Fruit fly (Drosophila melanogaster) whole organism, embryonic: ENCODE measurements around the gene ana1.

Experiments
- Abd-B ChIP-seq: fragments of 200-800 bp; sonication (Bioruptor generic); optimal IDR thresholded peaks from 2 replicates; lab custom pipeline; 2018; ENCODE audit warnings: missing biosample characterization, mild to moderate bottlenecking, missing genetic modification characterization, moderate library complexity
- CG10366 ChIP-seq: fragments of 200-800 bp; sonication (Bioruptor generic); IDR thresholded peaks from 2 replicates; pipeline ENCODE4 v1.3.6; 2022; ENCODE audit warnings: missing biosample characterization, missing genetic modification characterization
- CG10654 ChIP-seq: fragments of 200-800 bp; sonication (Bioruptor generic); optimal IDR thresholded peaks from 2 replicates; lab custom pipeline; 2016; ENCODE audit warnings: missing biosample characterization, missing genetic modification characterization
- CG11504 ChIP-seq: fragments of 200-800 bp; sonication (Bioruptor generic); optimal IDR thresholded peaks from 3 replicates; lab custom pipeline; 2019; ENCODE audit warnings: missing biosample characterization, mild to moderate bottlenecking, missing genetic modification characterization, moderate library complexity
- CG1233 ChIP-seq: fragments of 200-800 bp; sonication (Bioruptor generic); optimal IDR thresholded peaks from 4 replicates; lab custom pipeline; 2018; ENCODE audit warnings: missing biosample characterization, mild to moderate bottlenecking, missing genetic modification characterization
- CG17802 ChIP-seq: fragments of 200-800 bp; sonication (Bioruptor generic); optimal IDR thresholded peaks from 2 replicates; lab custom pipeline; 2018; ENCODE audit warnings: missing biosample characterization, mild to moderate bottlenecking, missing genetic modification characterization, moderate library complexity
- CG17912 ChIP-seq: fragments of 200-800 bp; sonication (Bioruptor generic); optimal IDR thresholded peaks from 2 replicates; lab custom pipeline; 2018; ENCODE audit warnings: missing biosample characterization, mild to moderate bottlenecking, missing genetic modification characterization
- CG32772 ChIP-seq: fragments of 200-800 bp; sonication (Bioruptor generic); IDR thresholded peaks from 2 replicates; pipeline ENCODE4 v1.3.6; 2022; ENCODE audit warnings: missing biosample characterization, missing genetic modification characterization
- CG33557 ChIP-seq: fragments of 200-800 bp; sonication (Bioruptor generic); optimal IDR thresholded peaks from 2 replicates; lab custom pipeline; 2019; ENCODE audit warnings: missing biosample characterization, mild to moderate bottlenecking, missing genetic modification characterization, moderate library complexity
- CG34376 ChIP-seq: fragments of 200-800 bp; sonication (Bioruptor generic); optimal IDR thresholded peaks from 2 replicates; lab custom pipeline; 2018; ENCODE audit warnings: missing biosample characterization, mild to moderate bottlenecking, missing genetic modification characterization
- CG4360 ChIP-seq: fragments of 200-800 bp; sonication (Bioruptor generic); IDR thresholded peaks from 2 replicates; pipeline ENCODE4 v1.3.6; 2022; ENCODE audit warnings: missing biosample characterization, missing genetic modification characterization
- CG7271 ChIP-seq: fragments of 200-800 bp; sonication (Bioruptor generic); optimal IDR thresholded peaks from 2 replicates; lab custom pipeline; 2018; ENCODE audit warnings: missing biosample characterization, mild to moderate bottlenecking, missing genetic modification characterization, moderate library complexity
- CG9437 ChIP-seq: fragments of 200-800 bp; sonication (Bioruptor generic); optimal IDR thresholded peaks from 2 replicates; lab custom pipeline; 2018; ENCODE audit warnings: missing biosample characterization, mild to moderate bottlenecking, missing genetic modification characterization
- Camta ChIP-seq: fragments of 200-800 bp; sonication (Bioruptor generic); optimal IDR thresholded peaks from 2 replicates; lab custom pipeline; 2016; ENCODE audit warnings: missing biosample characterization, missing genetic modification characterization
- Chrac-16 ChIP-seq: fragments of 200-800 bp; sonication (Bioruptor generic); optimal IDR thresholded peaks from 3 replicates; lab custom pipeline; 2016; ENCODE audit warnings: missing biosample characterization, missing genetic modification characterization
- Deaf1 ChIP-seq: fragments of 200-800 bp; optimal IDR thresholded peaks from 3 replicates; lab custom pipeline; 2019; ENCODE audit warnings: missing biosample characterization, mild to moderate bottlenecking, missing genetic modification characterization, moderate library complexity
- Dll ChIP-seq: fragments of 200-800 bp; sonication (Bioruptor generic); IDR thresholded peaks from 4 replicates; pipeline ENCODE4 v1.3.6; 2022; ENCODE audit warnings: missing biosample characterization, missing genetic modification characterization; ENCODE audit not compliant: partially characterized antibody
- Dref ChIP-seq: fragments of 200-800 bp; sonication (Bioruptor generic); IDR thresholded peaks from 2 replicates; pipeline ENCODE4 v1.3.6; 2022; ENCODE audit warnings: missing biosample characterization, missing genetic modification characterization
- ERR ChIP-seq: fragments of 200-800 bp; sonication (Bioruptor generic); optimal IDR thresholded peaks from 2 replicates; lab custom pipeline; 2016; ENCODE audit warnings: missing biosample characterization, missing genetic modification characterization
- Gsc ChIP-seq: fragments of 200-800 bp; sonication (Bioruptor generic); IDR thresholded peaks from 2 replicates; pipeline ENCODE4 v1.3.6; 2022; ENCODE audit warnings: missing biosample characterization, missing genetic modification characterization
- Hey ChIP-seq: fragments of 200-800 bp; sonication (Bioruptor generic); optimal IDR thresholded peaks from 3 replicates; lab custom pipeline; 2018; ENCODE audit warnings: missing biosample characterization, mild to moderate bottlenecking, missing genetic modification characterization
- HmgZ ChIP-seq: fragments of 200-800 bp; sonication (Bioruptor generic); optimal IDR thresholded peaks from 2 replicates; lab custom pipeline; 2018; ENCODE audit warnings: missing biosample characterization, mild to moderate bottlenecking, missing genetic modification characterization
- Hr51 ChIP-seq, 2 experiments: fragments of 200-800 bp; sonication (Bioruptor generic); optimal IDR thresholded peaks; 2 replicates in 1 of 2; 3 replicates in 1 of 2; lab custom pipeline; 2016 to 2018; ENCODE audit warnings: missing biosample characterization in 2 of 2, missing genetic modification characterization in 2 of 2, mild to moderate bottlenecking in 1 of 2, moderate library complexity in 1 of 2
- Kr ChIP-seq: fragments of 200-800 bp; sonication (Bioruptor generic); optimal IDR thresholded peaks from 2 replicates; lab custom pipeline; 2017; ENCODE audit warnings: missing biosample characterization, mild to moderate bottlenecking, missing genetic modification characterization
- Mrtf ChIP-seq: fragments of 200-800 bp; sonication (Bioruptor generic); IDR thresholded peaks from 3 replicates; pipeline ENCODE4 v1.3.6; 2022; ENCODE audit warnings: missing biosample characterization, missing genetic modification characterization
- NFAT ChIP-seq: fragments of 200-800 bp; sonication (Bioruptor generic); IDR thresholded peaks from 2 replicates; pipeline ENCODE4 v1.3.6; 2022; ENCODE audit warnings: missing biosample characterization, missing genetic modification characterization
- Neu2 ChIP-seq: fragments of 200-800 bp; sonication (Bioruptor generic); optimal IDR thresholded peaks from 3 replicates; lab custom pipeline; 2016; ENCODE audit warnings: missing biosample characterization, missing genetic modification characterization, borderline replicate concordance
- Optix ChIP-seq: fragments of 200-800 bp; sonication (Bioruptor generic); IDR thresholded peaks from 3 replicates; pipeline ENCODE4 v1.3.6; 2022; ENCODE audit warnings: missing biosample characterization, missing genetic modification characterization
- PHDP ChIP-seq: fragments of 200-800 bp; sonication (Bioruptor generic); optimal IDR thresholded peaks from 3 replicates; lab custom pipeline; 2018; ENCODE audit warnings: missing biosample characterization, mild to moderate bottlenecking, missing genetic modification characterization, moderate library complexity
- Pdp1 ChIP-seq, 2 experiments: fragments of 200-800 bp; sonication (Bioruptor generic); optimal IDR thresholded peaks; 3 replicates each; lab custom pipeline; 2016; ENCODE audit warnings: missing biosample characterization in 2 of 2, missing genetic modification characterization in 2 of 2, mild to moderate bottlenecking in 1 of 2, moderate library complexity in 1 of 2
- Six4 ChIP-seq: fragments of 200-800 bp; sonication (Bioruptor generic); optimal IDR thresholded peaks from 2 replicates; lab custom pipeline; 2016; ENCODE audit warnings: missing biosample characterization, missing genetic modification characterization
- Ssrp ChIP-seq: fragments of 200-800 bp; sonication (Bioruptor generic); optimal IDR thresholded peaks from 2 replicates; lab custom pipeline; 2018; ENCODE audit warnings: missing biosample characterization, mild to moderate bottlenecking, missing genetic modification characterization, moderate library complexity
- Tbp ChIP-seq: fragments of >200 bp; optimal IDR thresholded peaks from 2 replicates; lab custom pipeline; 2018; ENCODE audit warnings: missing biosample characterization, missing genetic modification characterization
- ara ChIP-seq: fragments of 200-800 bp; sonication (Bioruptor generic); IDR thresholded peaks from 2 replicates; pipeline ENCODE4 v1.3.6; 2022; ENCODE audit warnings: missing biosample characterization, missing genetic modification characterization
- dm ChIP-seq: fragments of 200-800 bp; sonication (Bioruptor generic); optimal IDR thresholded peaks from 3 replicates; lab custom pipeline; 2016; ENCODE audit warnings: missing biosample characterization, missing genetic modification characterization
- dmrt99B ChIP-seq: fragments of 200-800 bp; sonication (Bioruptor generic); optimal IDR thresholded peaks from 2 replicates; lab custom pipeline; 2018; ENCODE audit warnings: missing biosample characterization, mild to moderate bottlenecking, missing genetic modification characterization, moderate library complexity
- esg ChIP-seq: fragments of 200-800 bp; sonication (Bioruptor generic); conservative IDR thresholded peaks from 2 replicates; pipeline ENCODE4 v1.3.6; 2022; ENCODE audit warnings: missing biosample characterization, missing genetic modification characterization
- ewg ChIP-seq: fragments of 200-800 bp; sonication (Bioruptor generic); optimal IDR thresholded peaks from 3 replicates; lab custom pipeline; 2017; ENCODE audit warnings: mild to moderate bottlenecking, missing biosample characterization, missing genetic modification reagents, missing genetic modification characterization
- gem ChIP-seq: fragments of 200-800 bp; sonication (Bioruptor generic); optimal IDR thresholded peaks from 2 replicates; lab custom pipeline; 2019; ENCODE audit warnings: missing biosample characterization, mild to moderate bottlenecking, missing genetic modification characterization, moderate library complexity
- gsb ChIP-seq: fragments of 200-800 bp; sonication (Bioruptor generic); IDR thresholded peaks from 2 replicates; pipeline ENCODE4 v1.3.6; 2022; ENCODE audit warnings: missing biosample characterization, missing genetic modification characterization
- ham ChIP-seq: fragments of 200-800 bp; sonication (Bioruptor generic); IDR thresholded peaks from 2 replicates; pipeline ENCODE4 v1.3.6; 2022; ENCODE audit warnings: missing biosample characterization, missing genetic modification characterization
- hbn ChIP-seq: fragments of 200-800 bp; sonication (Bioruptor generic); IDR thresholded peaks from 2 replicates; pipeline ENCODE4 v1.3.6; 2022; ENCODE audit warnings: missing biosample characterization, missing genetic modification characterization; ENCODE audit not compliant: partially characterized antibody
- lbe ChIP-seq: fragments of 200-800 bp; sonication (Bioruptor generic); optimal IDR thresholded peaks from 2 replicates; lab custom pipeline; 2016; ENCODE audit warnings: missing biosample characterization, mild to moderate bottlenecking, missing genetic modification characterization
- nau ChIP-seq: fragments of 200-800 bp; sonication (Bioruptor generic); optimal IDR thresholded peaks from 3 replicates; lab custom pipeline; 2017; ENCODE audit warnings: missing biosample characterization, mild to moderate bottlenecking, missing genetic modification characterization, missing genetic modification reagents
- pum ChIP-seq: fragments of 200-800 bp; sonication (Bioruptor generic); optimal IDR thresholded peaks from 2 replicates; lab custom pipeline; 2016; ENCODE audit warnings: missing biosample characterization, missing genetic modification characterization
- scrt ChIP-seq: fragments of 200-800 bp; sonication (Bioruptor generic); optimal IDR thresholded peaks from 2 replicates; lab custom pipeline; 2018; ENCODE audit warnings: missing biosample characterization, mild to moderate bottlenecking, missing genetic modification characterization, moderate library complexity
- slp2 ChIP-seq: fragments of 200-800 bp; sonication (Bioruptor generic); optimal IDR thresholded peaks from 2 replicates; lab custom pipeline; 2016; ENCODE audit warnings: missing biosample characterization, missing genetic modification characterization
- stc ChIP-seq: fragments of 200-800 bp; sonication (Bioruptor generic); IDR thresholded peaks from 2 replicates; pipeline ENCODE4 v1.3.6; 2022; ENCODE audit warnings: missing biosample characterization, missing genetic modification characterization
- twi ChIP-seq: fragments of 200-800 bp; optimal IDR thresholded peaks from 2 replicates; lab custom pipeline; 2019; ENCODE audit warnings: missing biosample characterization, mild to moderate bottlenecking, missing genetic modification characterization, moderate library complexity
- vfl ChIP-seq: fragments of 200-800 bp; sonication (Bioruptor generic); optimal IDR thresholded peaks from 2 replicates; lab custom pipeline; 2016; ENCODE audit warnings: missing biosample characterization, missing genetic modification characterization

The ana1 gene

DNA sequence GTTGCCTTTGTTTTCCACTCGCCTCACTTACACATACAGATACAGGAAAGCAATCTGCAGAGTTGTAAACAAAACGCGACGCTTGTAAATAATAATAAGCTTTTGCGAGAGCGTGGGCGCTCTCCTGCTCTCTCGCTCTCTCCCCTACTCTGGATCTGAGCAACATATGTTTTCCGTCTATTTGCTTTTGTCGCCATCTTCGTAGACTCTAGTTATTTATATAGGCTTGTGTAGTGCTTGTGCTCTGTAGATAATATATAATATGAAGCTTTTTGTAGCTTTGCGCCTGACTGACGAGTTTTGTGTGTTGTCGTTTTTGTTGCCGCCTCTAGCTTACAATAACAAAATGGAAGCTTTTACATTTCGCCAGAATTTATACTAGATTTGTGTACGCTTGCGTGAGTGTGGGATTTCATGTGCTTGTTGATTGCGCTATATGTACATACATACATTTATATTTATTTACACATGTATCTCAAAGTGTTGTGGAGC lies 35.4 kb downstream of the ana1 start (continued):
- no peak for TF ChIP-seq CG32772 (GFP tag; lab: Robert Waterston, UW)
- TF ChIP-seq CG33557 (GFP tag; lab: Kevin White, UChicago): peak; percentile 40
- TF ChIP-seq Hr51 (GFP tag; optimal IDR thresholded peaks at IDR 0.05; lab: Kevin White, UChicago): peak; percentile 51 to 73
- TF ChIP-seq Ssrp (tag; lab: Kevin White, UChicago): no peak
- peak; percentile 78 for TF ChIP-seq lbe (GFP tag; lab: Kevin White, UChicago)
- peak; percentile 43 for TF ChIP-seq CG11504 (tag; lab: Kevin White, UChicago)
- TF ChIP-seq Mrtf (GFP tag; lab: Robert Waterston, UW): no peak
- no peak for TF ChIP-seq Dref (GFP tag; lab: Robert Waterston, UW)
- no peak for TF ChIP-seq Six4 (GFP tag; lab: Kevin White, UChicago)
- no peak for TF ChIP-seq vfl (GFP tag; lab: Kevin White, UChicago)
- TF ChIP-seq gem: peak; percentile 45
- no peak for TF ChIP-seq Abd-B (GFP tag; lab: Kevin White, UChicago)
- TF ChIP-seq CG34376 (GFP tag; lab: Kevin White, UChicago): peak; percentile 96
- no peak for TF ChIP-seq CG9437 (GFP tag; lab: Kevin White, UChicago)
- TF ChIP-seq esg: no peak
- peak; percentile 26 for TF ChIP-seq CG1233 (GFP tag; lab: Kevin White, UChicago)
- peak; percentile 52 for TF ChIP-seq Hey (tag; lab: Kevin White, UChicago)
- peak; percentile 66 for TF ChIP-seq twi (tag; lab: Kevin White, UChicago)
- peak; percentile 37 for TF ChIP-seq CG17912
- TF ChIP-seq slp2 (GFP tag; lab: Kevin White, UChicago): no peak
- TF ChIP-seq Gsc (GFP tag; lab: Robert Waterston, UW): no peak
- no peak for TF ChIP-seq ham (GFP tag; lab: Robert Waterston, UW)
- no peak for TF ChIP-seq dm (GFP tag; lab: Kevin White, UChicago)
- TF ChIP-seq Chrac-16 (GFP tag; lab: Kevin White, UChicago): no peak
- TF ChIP-seq Dll (GFP tag; lab: Robert Waterston, UW): no peak; the same call in 3 of the 4 replicates
- TF ChIP-seq CG10654 (GFP tag; lab: Kevin White, UChicago): no peak
- TF ChIP-seq Optix: no peak
- peak; percentile 32 for TF ChIP-seq Camta (GFP tag; lab: Kevin White, UChicago)
- no peak for TF ChIP-seq pum (GFP tag; lab: Kevin White, UChicago)
- TF ChIP-seq hbn (GFP tag; lab: Robert Waterston, UW): peak; percentile 34; the same call in 1 of the 2 replicates
- TF ChIP-seq scrt (GFP tag; lab: Kevin White, UChicago): peak; percentile 90
- TF ChIP-seq Deaf1: peak; percentile 62
- no peak for TF ChIP-seq CG10366 (GFP tag; lab: Robert Waterston, UW)
- TF ChIP-seq CG4360 (GFP tag; lab: Robert Waterston, UW): peak; percentile 52; the same call in 1 of the 2 replicates
- peak; percentile 58 for TF ChIP-seq ewg (GFP tag; lab: Kevin White, UChicago)
- peak; percentile 43 for TF ChIP-seq dmrt99B (tag; lab: Kevin White, UChicago)
- no peak for TF ChIP-seq CG17802
- TF ChIP-seq gsb (GFP tag; lab: Robert Waterston, UW): no peak
- peak; percentile 69 for TF ChIP-seq PHDP (tag; lab: Kevin White, UChicago)
- TF ChIP-seq Neu2 (GFP tag; lab: Kevin White, UChicago): no peak
- peak; percentile 63; the same call in 1 of the 2 replicates for TF ChIP-seq ara (GFP tag; lab: Robert Waterston, UW)
- peak; percentile 87 for TF ChIP-seq nau (GFP tag; lab: Kevin White, UChicago)
- TF ChIP-seq ERR: no peak
- TF ChIP-seq stc (GFP tag; lab: Robert Waterston, UW): no peak; the same call in 1 of the 2 replicates
- no peak for TF ChIP-seq CG7271 (tag; lab: Kevin White, UChicago)
- no peak for TF ChIP-seq Tbp
- TF ChIP-seq NFAT (GFP tag; lab: Robert Waterston, UW): no peak
- peak in 1 of 2 experiments; percentile 82 for TF ChIP-seq Pdp1 (GFP tag; optimal IDR thresholded peaks at IDR 0.05; lab: Kevin White, UChicago)
- no peak for TF ChIP-seq Kr (GFP tag; lab: Kevin White, UChicago)
- TF ChIP-seq HmgZ (tag; lab: Kevin White, UChicago): peak; percentile 84
